Worm (Caenorhabditis elegans): ENCODE data around the gene Y53F4B.17.

Gene Y53F4B.17

ce11 chrII:15025100-15025499 lies 33.4 kb upstream of the Y53F4B.17 start (continued):
- TF ChIP-seq gei-17 (GFP tag; optimal IDR thresholded peaks at IDR 0.05) (no peak), F39B2.1 (GFP tag; IDR thresholded peaks at IDR 0.05) (no peak), attf-3 (GFP tag; conservative IDR thresholded peaks at IDR 0.05) (no peak), dpff-1 (tag; optimal IDR thresholded peaks at IDR 0.05) (no peak), lag-1 (GFP tag; IDR thresholded peaks at IDR 0.05) (no peak), attf-5 (GFP tag; optimal IDR thresholded peaks at IDR 0.05) (no peak), F33H1.4 (GFP tag; IDR thresholded peaks at IDR 0.05) (peak; percentile 65), sdz-38 (tag; optimal IDR thresholded peaks at IDR 0.05) (no peak), let-526 (GFP tag; IDR thresholded peaks at IDR 0.05) (no peak), hmg-20 (GFP tag; IDR thresholded peaks at IDR 0.05) (no peak), unc-62 (GFP tag; optimal IDR thresholded peaks at IDR 0.05) (no peak), lin-26 (GFP tag; IDR thresholded peaks at IDR 0.05) (no peak), ceh-58 (GFP tag; IDR thresholded peaks at IDR 0.05) (no peak), unc-130 (GFP tag; optimal IDR thresholded peaks at IDR 0.05) (no peak), nfya-1 (tag; optimal IDR thresholded peaks at IDR 0.05; ENCODE audit: borderline replicate concordance, insufficient read depth) (no peak), bed-1 (GFP tag; IDR thresholded peaks at IDR 0.05) (no peak), somi-1 (GFP tag; optimal IDR thresholded peaks at IDR 0.05) (no peak), F10E7.11 (tag; optimal IDR thresholded peaks at IDR 0.05) (no peak), ets-4 (GFP tag; optimal IDR thresholded peaks at IDR 0.05) (no peak), ztf-18 (tag; optimal IDR thresholded peaks at IDR 0.05) (no peak), rcor-1 (GFP tag; IDR thresholded peaks at IDR 0.05) (no peak), madf-6 (GFP tag; IDR thresholded peaks at IDR 0.05) (no peak), D2030.7 (GFP tag; IDR thresholded peaks at IDR 0.05) (peak; percentile 51; the same call in 1 of the 2 replicates), ztf-26 (tag; optimal IDR thresholded peaks at IDR 0.05) (no peak)

- TF ChIP-seq akir-1 (GFP tag; optimal IDR thresholded peaks at IDR 0.05) (peak; percentile 43), dpl-1 (GFP tag; optimal IDR thresholded peaks at IDR 0.05) (peak; percentile 78), B0035.1 (tag; optimal IDR thresholded peaks at IDR 0.05) (peak; percentile 62), ama-1 (optimal IDR thresholded peaks at IDR 0.05) (peak; percentile 77), ama-1 (GFP tag; optimal IDR thresholded peaks at IDR 0.05) (peak in 1 of 2 experiments; percentile 76), cebp-1 (GFP tag; IDR thresholded peaks at IDR 0.05) (no peak), cebp-1 (tag; optimal IDR thresholded peaks at IDR 0.05) (peak; percentile 89), ztf-25 (GFP tag; IDR thresholded peaks at IDR 0.05) (no peak), F33H1.4 (GFP tag; IDR thresholded peaks at IDR 0.05) (peak; percentile 79), T26A5.8 (tag; optimal IDR thresholded peaks at IDR 0.05) (peak; percentile 44), fkh-3 (tag; optimal IDR thresholded peaks at IDR 0.05) (peak; percentile 84), rcor-1 (GFP tag; IDR thresholded peaks at IDR 0.05) (peak; percentile 97), efl-1 (GFP tag; optimal IDR thresholded peaks at IDR 0.05) (peak; percentile 80), tbp1 (GFP tag; optimal IDR thresholded peaks at IDR 0.05) (peak; percentile 84), B0261.1 (tag; optimal IDR thresholded peaks at IDR 0.05) (peak; percentile 42), ztf-18 (tag; optimal IDR thresholded peaks at IDR 0.05) (peak; percentile 60), ceh-91 (GFP tag; IDR thresholded peaks at IDR 0.05) (peak; percentile 85), atf-7 (tag; optimal IDR thresholded peaks at IDR 0.05) (peak; percentile 93), ceh-58 (GFP tag; IDR thresholded peaks at IDR 0.05) (0 out of 2 replicates have a peak, but pooled peaks have one; percentile 2), ceh-27 (GFP tag; optimal IDR thresholded peaks at IDR 0.05) (peak; percentile 94), lag-1 (GFP tag; IDR thresholded peaks at IDR 0.05) (0 out of 2 replicates have a peak, but pooled peaks have one; percentile 54), zfh-2 (GFP tag; conservative IDR thresholded peaks at IDR 0.05) (peak; percentile 92), chd-7 (tag; optimal IDR thresholded peaks at IDR 0.05) (peak; percentile 86), ztf-6 (GFP tag; IDR thresholded peaks at IDR 0.05) (no peak), Y79H2A.3 (GFP tag; conservative IDR thresholded peaks at IDR 0.05) (peak; percentile 65; the same call in 1 of the 2 replicates), attf-5 (GFP tag; optimal IDR thresholded peaks at IDR 0.05) (peak; percentile 90), ztf-28 (GFP tag; IDR thresholded peaks at IDR 0.05) (peak; percentile 86), rpc-1 (optimal IDR thresholded peaks at IDR 0.05) (no peak), rpc-1 (tag; optimal IDR thresholded peaks at IDR 0.05) (peak; percentile 17), C17E4.6 (GFP tag; IDR thresholded peaks at IDR 0.05) (peak; percentile 89), F57C9.4 (tag; optimal IDR thresholded peaks at IDR 0.05) (peak; percentile 71)
These were observed 32.8 kb upstream of the Y53F4B.17 start, which contains the start of gene cmtr-1 for ce11 chrII:15025599-15026164. Gene cmtr-1, plus strand, starts transcription at chrII:15026114.

Measured in whole organism, young adult.